Worm (Caenorhabditis elegans) whole organism, mixed stage, embryonic: ENCODE results near the gene srt-23.

Experiments used
- hlh-1 ChIP-seq: fragments of 150-350 bp; optimal IDR thresholded peaks from 2 replicates; lab custom pipeline; 2014; ENCODE audit warnings: missing biosample characterization, missing genetic modification reagents, missing genetic modification characterization
- mep-1 ChIP-seq: fragments of 150-350 bp; optimal IDR thresholded peaks from 2 replicates; lab custom pipeline; 2017; ENCODE audit warnings: missing biosample characterization, missing genetic modification reagents, missing genetic modification characterization, inconsistent platforms
- pha-4 ChIP-seq: fragments of 150-350 bp; optimal IDR thresholded peaks from 2 replicates; lab custom pipeline; 2018; ENCODE audit warnings: missing biosample characterization, missing genetic modification reagents, missing genetic modification characterization

- no peak for TF ChIP-seq hlh-1 (tag; lab: Kevin White, UChicago)
- TF ChIP-seq pha-4: no peak
- no peak for TF ChIP-seq mep-1
Observed at ce11 chrIV:756956-757355, 435 bp downstream of the srt-23 start.
